Fruit fly (Drosophila melanogaster) whole organism, wandering third instar larva: Measurements from ENCODE around the gene DNaseII.

Experiments used
- CG9705 ChIP-seq: fragments of 200-800 bp; sonication (Bioruptor generic); optimal IDR thresholded peaks from 2 replicates; lab custom pipeline; 2018; ENCODE audit warnings: missing biosample characterization, mild to moderate bottlenecking, missing genetic modification characterization
- Hr78 ChIP-seq: fragments of >200 bp; optimal IDR thresholded peaks from 2 replicates; lab custom pipeline; 2017; ENCODE audit warnings: missing biosample characterization, missing genetic modification characterization
- Myc ChIP-seq: fragments of >200 bp; optimal IDR thresholded peaks from 2 replicates; lab custom pipeline; 2017
- OdsH ChIP-seq: fragments of 200-800 bp; sonication (Bioruptor generic); optimal IDR thresholded peaks from 2 replicates; lab custom pipeline; 2016; ENCODE audit warnings: missing biosample characterization, mild to moderate bottlenecking, missing genetic modification characterization
- Rel ChIP-seq, 2 experiments: fragments of 200-800 bp; sonication (Bioruptor generic) in 1 of 2; optimal IDR thresholded peaks; 2 replicates in 1 of 2; 3 replicates in 1 of 2; lab custom pipeline; 2016 to 2019; ENCODE audit warnings: mild to moderate bottlenecking in 2 of 2, missing biosample characterization in 2 of 2, missing genetic modification characterization in 2 of 2, moderate library complexity in 1 of 2
- dsf ChIP-seq: sonication (Bioruptor generic); optimal IDR thresholded peaks from 2 replicates; lab custom pipeline; 2016; ENCODE audit warnings: missing biosample characterization, missing genetic modification characterization, borderline replicate concordance
- ey ChIP-seq: fragments of 200-800 bp; sonication (Bioruptor generic); optimal IDR thresholded peaks from 2 replicates; lab custom pipeline; 2016; ENCODE audit warnings: missing biosample characterization, missing genetic modification characterization
- foxo ChIP-seq, 2 experiments: fragments of 200-800 bp; sonication (Bioruptor generic); optimal IDR thresholded peaks; 2 replicates in 1 of 2; 3 replicates in 1 of 2; lab custom pipeline; 2016 to 2017; ENCODE audit warnings: missing biosample characterization in 2 of 2, missing genetic modification characterization in 2 of 2
- h ChIP-seq: fragments of 200-800 bp; sonication (Bioruptor generic); optimal IDR thresholded peaks from 3 replicates; lab custom pipeline; 2016; ENCODE audit warnings: missing biosample characterization, mild to moderate bottlenecking, missing genetic modification characterization
- pan ChIP-seq: fragments of >200 bp; optimal IDR thresholded peaks from 2 replicates; lab custom pipeline; 2017
- psq ChIP-seq: fragments of 200-800 bp; sonication (Bioruptor generic); optimal IDR thresholded peaks from 3 replicates; lab custom pipeline; 2017; ENCODE audit warnings: missing biosample characterization, mild to moderate bottlenecking, missing genetic modification characterization, moderate library complexity
- sage ChIP-seq: fragments of 200-800 bp; sonication (Bioruptor generic); optimal IDR thresholded peaks from 2 replicates; lab custom pipeline; 2016; ENCODE audit warnings: missing biosample characterization, mild to moderate bottlenecking, missing genetic modification characterization
- tai ChIP-seq: sonication (Bioruptor generic); optimal IDR thresholded peaks from 2 replicates; lab custom pipeline; 2016; ENCODE audit warnings: missing biosample characterization, missing genetic modification characterization
- usp ChIP-seq: fragments of >200 bp; optimal IDR thresholded peaks from 2 replicates; lab custom pipeline; 2017; ENCODE audit warnings: missing biosample characterization, missing genetic modification characterization

DNA sequence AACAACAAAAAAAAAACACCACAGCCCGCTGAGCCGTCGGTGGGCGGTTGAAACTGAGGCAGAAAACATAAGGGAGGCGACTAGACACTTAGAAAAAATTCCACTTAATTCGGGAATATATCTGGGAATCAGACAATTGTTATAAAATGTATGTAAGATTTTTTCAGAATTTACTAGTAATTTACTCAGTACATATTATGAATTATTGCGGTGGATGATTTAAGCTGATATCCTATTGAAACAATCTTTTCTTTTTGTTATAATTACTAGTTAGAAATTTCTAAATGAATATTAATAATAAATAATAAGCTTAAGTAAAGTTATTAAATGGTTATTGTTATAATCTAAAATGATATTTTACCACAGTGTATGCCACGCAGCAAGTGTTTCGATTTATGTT is 8.1 kb downstream of the DNaseII start:
- no peak for TF ChIP-seq dsf
- TF ChIP-seq Rel (GFP tag; optimal IDR thresholded peaks at IDR 0.05; lab: Kevin White, UChicago), result no peak
- TF ChIP-seq Rel (tag; optimal IDR thresholded peaks at IDR 0.05; lab: Kevin White, UChicago), result no peak
- TF ChIP-seq ey, result no peak
- no peak for TF ChIP-seq h (GFP tag; lab: Kevin White, UChicago)
- no peak for TF ChIP-seq OdsH
- TF ChIP-seq Myc, result no peak
- no peak for TF ChIP-seq pan (lab: Kevin White, UChicago)
- TF ChIP-seq psq (GFP tag; lab: Kevin White, UChicago), result no peak
- no peak for TF ChIP-seq foxo (GFP tag; optimal IDR thresholded peaks at IDR 0.05; lab: Kevin White, UChicago)
- no peak for TF ChIP-seq CG9705 (GFP tag; lab: Kevin White, UChicago)
- no peak for TF ChIP-seq Hr78 (GFP tag; lab: Kevin White, UChicago)
- no peak for TF ChIP-seq sage (GFP tag; lab: Kevin White, UChicago)
- no peak for TF ChIP-seq tai (GFP tag; lab: Kevin White, UChicago)
- TF ChIP-seq usp (GFP tag; lab: Kevin White, UChicago), result no peak
